Fruit fly (Drosophila melanogaster) whole organism, wandering third instar larva: ENCODE measurements around the gene Prosalpha4T1.

ENCODE experiments used
- Abd-B ChIP-seq: fragments of >200 bp; optimal IDR thresholded peaks from 2 replicates; lab custom pipeline; 2017; ENCODE audit warnings: missing biosample characterization, missing genetic modification characterization
- HLH106 ChIP-seq: fragments of 200-800 bp; optimal IDR thresholded peaks from 3 replicates; lab custom pipeline; 2019; ENCODE audit warnings: missing biosample characterization, mild to moderate bottlenecking, missing genetic modification characterization, moderate library complexity
- Hr78 ChIP-seq: fragments of >200 bp; optimal IDR thresholded peaks from 2 replicates; lab custom pipeline; 2017; ENCODE audit warnings: missing biosample characterization, missing genetic modification characterization
- Hr83 ChIP-seq: fragments of 200-300 bp; sonication (Bioruptor generic); optimal IDR thresholded peaks from 2 replicates; lab custom pipeline; 2016; ENCODE audit warnings: missing biosample characterization, mild to moderate bottlenecking, missing genetic modification characterization, moderate library complexity; ENCODE audit not compliant: poor library complexity, severe bottlenecking
- dmrt93B ChIP-seq: fragments of 200-800 bp; sonication (Bioruptor generic); optimal IDR thresholded peaks from 2 replicates; lab custom pipeline; 2018; ENCODE audit warnings: missing biosample characterization, mild to moderate bottlenecking, missing genetic modification characterization
- fru ChIP-seq: fragments of 200-800 bp; sonication (Bioruptor generic); optimal IDR thresholded peaks from 3 replicates; lab custom pipeline; 2016; ENCODE audit warnings: missing biosample characterization, mild to moderate bottlenecking, missing genetic modification characterization
- psq ChIP-seq: fragments of 200-800 bp; sonication (Bioruptor generic); optimal IDR thresholded peaks from 3 replicates; lab custom pipeline; 2017; ENCODE audit warnings: missing biosample characterization, mild to moderate bottlenecking, missing genetic modification characterization, moderate library complexity
- rgr ChIP-seq: fragments of 200-800 bp; sonication (Bioruptor generic); optimal IDR thresholded peaks from 3 replicates; lab custom pipeline; 2016; ENCODE audit warnings: missing biosample characterization, mild to moderate bottlenecking, missing genetic modification characterization

DNA sequence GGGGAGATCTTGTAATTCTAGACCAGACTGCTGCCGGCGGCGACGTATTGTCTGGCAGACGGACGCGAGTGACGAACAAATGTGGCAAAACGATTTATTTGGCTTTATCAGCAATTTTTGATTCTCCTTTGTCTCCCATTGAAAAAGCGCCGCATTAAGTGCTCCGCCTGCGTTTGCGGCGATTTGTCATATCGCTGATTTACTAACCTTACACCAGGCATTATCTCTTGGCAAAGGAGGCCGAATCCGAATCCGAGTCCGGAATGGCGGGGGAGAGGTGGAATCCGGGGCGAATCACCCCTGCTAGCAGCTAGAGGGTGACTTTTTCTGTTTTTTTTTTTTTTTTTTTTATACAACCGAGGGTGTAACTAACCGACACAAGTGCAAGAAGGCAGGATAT, 39.7 kb upstream of the Prosalpha4T1 start:
- TF ChIP-seq psq (GFP tag; lab: Kevin White, UChicago) (no peak), HLH106 (no peak), Hr83 (GFP tag; lab: Kevin White, UChicago) (no peak), fru (GFP tag; lab: Kevin White, UChicago) (no peak), dmrt93B (GFP tag; lab: Kevin White, UChicago) (no peak), Hr78 (no peak), Abd-B (GFP tag; lab: Kevin White, UChicago) (no peak), rgr (GFP tag; lab: Kevin White, UChicago) (no peak)
